Fruit fly (Drosophila melanogaster) whole organism, prepupa: ENCODE data around the gene CG33795.
A peak's percentile ranks its signal among the peaks of the same experiment; 100 is the strongest.

ENCODE experiments used
- CG10631 ChIP-seq: fragments of 200-800 bp; sonication (Bioruptor generic); optimal IDR thresholded peaks from 2 replicates; lab custom pipeline; 2016; ENCODE audit warnings: missing biosample characterization, missing genetic modification characterization
- CG11294 ChIP-seq: fragments of 200-800 bp; sonication (Bioruptor generic); IDR thresholded peaks from 2 replicates; pipeline ENCODE4 v1.3.6; 2022; ENCODE audit warnings: missing biosample characterization, missing genetic modification characterization
- CG11762 ChIP-seq: fragments of 200-800 bp; sonication (Bioruptor generic); optimal IDR thresholded peaks from 3 replicates; lab custom pipeline; 2016; ENCODE audit warnings: missing biosample characterization, missing genetic modification characterization; ENCODE audit not compliant: insufficient read depth
- CG11902 ChIP-seq: fragments of 200-800 bp; sonication (Bioruptor generic); optimal IDR thresholded peaks from 3 replicates; lab custom pipeline; 2016; ENCODE audit warnings: missing biosample characterization, missing genetic modification characterization
- CG15336 ChIP-seq: fragments of 200-800 bp; sonication (Bioruptor generic); IDR thresholded peaks from 2 replicates; pipeline ENCODE4 v1.3.6; 2022; ENCODE audit warnings: missing biosample characterization, missing genetic modification characterization
- CG1621 ChIP-seq: fragments of 200-800 bp; sonication (Bioruptor generic); optimal IDR thresholded peaks from 3 replicates; lab custom pipeline; 2018; ENCODE audit warnings: missing biosample characterization, mild to moderate bottlenecking, missing genetic modification characterization
- CG16779 ChIP-seq: fragments of 200-800 bp; sonication (Bioruptor generic); optimal IDR thresholded peaks from 3 replicates; lab custom pipeline; 2017; ENCODE audit warnings: missing biosample characterization, mild to moderate bottlenecking, missing genetic modification characterization
- CG3032 ChIP-seq: fragments of 200-800 bp; optimal IDR thresholded peaks from 2 replicates; lab custom pipeline; 2019; ENCODE audit warnings: missing biosample characterization, mild to moderate bottlenecking, missing genetic modification characterization, moderate library complexity
- CG31627 ChIP-seq: fragments of 200-800 bp; sonication (Bioruptor generic); optimal IDR thresholded peaks from 3 replicates; lab custom pipeline; 2016; ENCODE audit warnings: missing biosample characterization, missing genetic modification characterization
- CG34406 ChIP-seq: fragments of 200-800 bp; sonication (Bioruptor generic); optimal IDR thresholded peaks from 3 replicates; lab custom pipeline; 2016; ENCODE audit warnings: missing biosample characterization, missing genetic modification characterization
- CG6163 ChIP-seq: fragments of 200-800 bp; sonication (Bioruptor generic); IDR thresholded peaks from 3 replicates; pipeline ENCODE4 v1.3.6; 2022; ENCODE audit warnings: missing biosample characterization, missing genetic modification characterization
- CG6276 ChIP-seq: fragments of 200-800 bp; sonication (Bioruptor generic); optimal IDR thresholded peaks from 2 replicates; lab custom pipeline; 2017; ENCODE audit warnings: missing biosample characterization, mild to moderate bottlenecking, missing genetic modification characterization
- CG6792 ChIP-seq: fragments of 200-800 bp; sonication (Bioruptor generic); optimal IDR thresholded peaks from 3 replicates; lab custom pipeline; 2016; ENCODE audit warnings: missing biosample characterization, missing genetic modification characterization
- CG6808 ChIP-seq: fragments of 200-800 bp; sonication (Bioruptor generic); optimal IDR thresholded peaks from 3 replicates; lab custom pipeline; 2017; ENCODE audit warnings: missing biosample characterization, missing genetic modification characterization, mild to moderate bottlenecking, moderate library complexity, missing genetic modification reagents
- CG6854 ChIP-seq: fragments of 200-800 bp; sonication (Bioruptor generic); optimal IDR thresholded peaks from 2 replicates; lab custom pipeline; 2017; ENCODE audit warnings: missing biosample characterization, mild to moderate bottlenecking, missing genetic modification characterization
- CG7368 ChIP-seq: fragments of 200-800 bp; sonication (Bioruptor generic); optimal IDR thresholded peaks from 3 replicates; lab custom pipeline; 2016; ENCODE audit warnings: missing biosample characterization, missing genetic modification characterization
- CG8119 ChIP-seq: fragments of 200-800 bp; sonication (Bioruptor generic); IDR thresholded peaks from 3 replicates; pipeline ENCODE4 v1.3.6; 2022; ENCODE audit warnings: missing biosample characterization, missing genetic modification characterization
- CG8319 ChIP-seq: fragments of 200-800 bp; sonication (Bioruptor generic); optimal IDR thresholded peaks from 3 replicates; lab custom pipeline; 2016; ENCODE audit warnings: missing biosample characterization, missing genetic modification characterization
- CG8632 ChIP-seq: fragments of 200-800 bp; sonication (Bioruptor generic); optimal IDR thresholded peaks from 3 replicates; lab custom pipeline; 2016; ENCODE audit warnings: missing biosample characterization, missing genetic modification characterization
- Eip75B ChIP-seq: fragments of 200-800 bp; sonication (Bioruptor generic); optimal IDR thresholded peaks from 3 replicates; lab custom pipeline; 2016; ENCODE audit warnings: missing biosample characterization, missing genetic modification characterization
- Eip78C ChIP-seq: fragments of 200-800 bp; sonication (Bioruptor generic); peaks from one replicate; lab custom pipeline; 2016; ENCODE audit warnings: missing biosample characterization, missing genetic modification characterization
- Eip93F ChIP-seq: fragments of 200-800 bp; sonication (Bioruptor generic); optimal IDR thresholded peaks from 2 replicates; lab custom pipeline; 2016; ENCODE audit warnings: missing biosample characterization, mild to moderate bottlenecking, missing genetic modification characterization
- Ets21C ChIP-seq: fragments of 200-800 bp; sonication (Bioruptor generic); optimal IDR thresholded peaks from 3 replicates; lab custom pipeline; 2016; ENCODE audit warnings: missing biosample characterization, missing genetic modification characterization
- Ets96B ChIP-seq: fragments of 200-800 bp; optimal IDR thresholded peaks from 2 replicates; lab custom pipeline; 2019; ENCODE audit warnings: missing biosample characterization, mild to moderate bottlenecking, missing genetic modification characterization, moderate library complexity
- Hr38 ChIP-seq: sonication (Bioruptor generic); optimal IDR thresholded peaks from 2 replicates; lab custom pipeline; 2016; ENCODE audit warnings: missing biosample characterization, missing genetic modification characterization
- Hr39 ChIP-seq: fragments of 200-800 bp; sonication (Bioruptor generic); optimal IDR thresholded peaks from 2 replicates; lab custom pipeline; 2016; ENCODE audit warnings: missing biosample characterization, missing genetic modification characterization
- Hr4 ChIP-seq: fragments of 200-800 bp; sonication (Bioruptor generic); optimal IDR thresholded peaks from 3 replicates; lab custom pipeline; 2016; ENCODE audit warnings: missing biosample characterization, missing genetic modification characterization
- Lpt ChIP-seq: fragments of 200-800 bp; sonication (Bioruptor generic); optimal IDR thresholded peaks from 3 replicates; lab custom pipeline; 2016; ENCODE audit warnings: missing biosample characterization, missing genetic modification characterization
- Met ChIP-seq: fragments of 200-800 bp; sonication (Bioruptor generic); optimal IDR thresholded peaks from 3 replicates; lab custom pipeline; 2016; ENCODE audit warnings: missing biosample characterization, missing genetic modification characterization
- OdsH ChIP-seq: fragments of 200-800 bp; sonication (Bioruptor generic); optimal IDR thresholded peaks from 3 replicates; lab custom pipeline; 2016; ENCODE audit warnings: missing biosample characterization, missing genetic modification characterization
- Smox ChIP-seq: fragments of 200-800 bp; sonication (Bioruptor generic); optimal IDR thresholded peaks from 3 replicates; lab custom pipeline; 2016; ENCODE audit warnings: missing biosample characterization, missing genetic modification characterization
- Sox102F ChIP-seq: fragments of 200-800 bp; sonication (Bioruptor generic); optimal IDR thresholded peaks from 2 replicates; lab custom pipeline; 2016; ENCODE audit warnings: missing biosample characterization, mild to moderate bottlenecking, missing genetic modification characterization
- Sox15 ChIP-seq: fragments of 200-800 bp; sonication (Bioruptor generic); optimal IDR thresholded peaks from 3 replicates; lab custom pipeline; 2016; ENCODE audit warnings: missing biosample characterization, missing genetic modification characterization
- achi ChIP-seq: fragments of 200-800 bp; sonication (Bioruptor generic); optimal IDR thresholded peaks from 3 replicates; lab custom pipeline; 2016; ENCODE audit warnings: missing biosample characterization, missing genetic modification characterization
- acj6 ChIP-seq: fragments of 200-800 bp; sonication (Bioruptor generic); optimal IDR thresholded peaks from 3 replicates; lab custom pipeline; 2016; ENCODE audit warnings: missing biosample characterization, missing genetic modification characterization
- cyc ChIP-seq: fragments of 200-800 bp; sonication (Bioruptor generic); optimal IDR thresholded peaks from 3 replicates; lab custom pipeline; 2016; ENCODE audit warnings: missing biosample characterization, missing genetic modification characterization
- dac ChIP-seq: fragments of 200-800 bp; sonication (Bioruptor generic); optimal IDR thresholded peaks from 2 replicates; lab custom pipeline; 2017; ENCODE audit warnings: missing biosample characterization, mild to moderate bottlenecking, missing genetic modification characterization
- dsx ChIP-seq: fragments of 200-800 bp; optimal IDR thresholded peaks from 3 replicates; lab custom pipeline; 2019; ENCODE audit warnings: missing biosample characterization, mild to moderate bottlenecking, missing genetic modification characterization, moderate library complexity; ENCODE audit not compliant: poor library complexity, severe bottlenecking
- eg ChIP-seq: fragments of 200-800 bp; sonication (Bioruptor generic); IDR thresholded peaks from 3 replicates; pipeline ENCODE4 v1.3.6; 2022; ENCODE audit warnings: missing biosample characterization, missing genetic modification characterization
- esn ChIP-seq: fragments of 200-800 bp; sonication (Bioruptor generic); optimal IDR thresholded peaks from 2 replicates; lab custom pipeline; 2016; ENCODE audit warnings: missing biosample characterization, mild to moderate bottlenecking, missing genetic modification characterization, moderate library complexity
- fd85E ChIP-seq: fragments of 200-800 bp; sonication (Bioruptor generic); optimal IDR thresholded peaks from 3 replicates; lab custom pipeline; 2016; ENCODE audit warnings: missing biosample characterization, missing genetic modification characterization
- net ChIP-seq: fragments of 200-800 bp; sonication (Bioruptor generic); optimal IDR thresholded peaks from 3 replicates; lab custom pipeline; 2016; ENCODE audit warnings: missing biosample characterization, missing genetic modification characterization
- spab ChIP-seq: fragments of 200-800 bp; sonication (Bioruptor generic); optimal IDR thresholded peaks from 2 replicates; lab custom pipeline; 2017; ENCODE audit warnings: missing biosample characterization, mild to moderate bottlenecking, missing genetic modification characterization, missing genetic modification reagents
- svp ChIP-seq: fragments of 200-800 bp; sonication (Bioruptor generic); peaks from one replicate; lab custom pipeline; 2016; ENCODE audit warnings: missing biosample characterization, missing genetic modification characterization
- topi ChIP-seq: fragments of 200-800 bp; sonication (Bioruptor generic); optimal IDR thresholded peaks from 3 replicates; lab custom pipeline; 2016; ENCODE audit warnings: missing biosample characterization, missing genetic modification characterization
- vri ChIP-seq: fragments of 200-800 bp; sonication (Bioruptor generic); optimal IDR thresholded peaks from 3 replicates; lab custom pipeline; 2016; ENCODE audit warnings: missing biosample characterization, mild to moderate bottlenecking, missing genetic modification characterization

CG33795 gene

DNA sequence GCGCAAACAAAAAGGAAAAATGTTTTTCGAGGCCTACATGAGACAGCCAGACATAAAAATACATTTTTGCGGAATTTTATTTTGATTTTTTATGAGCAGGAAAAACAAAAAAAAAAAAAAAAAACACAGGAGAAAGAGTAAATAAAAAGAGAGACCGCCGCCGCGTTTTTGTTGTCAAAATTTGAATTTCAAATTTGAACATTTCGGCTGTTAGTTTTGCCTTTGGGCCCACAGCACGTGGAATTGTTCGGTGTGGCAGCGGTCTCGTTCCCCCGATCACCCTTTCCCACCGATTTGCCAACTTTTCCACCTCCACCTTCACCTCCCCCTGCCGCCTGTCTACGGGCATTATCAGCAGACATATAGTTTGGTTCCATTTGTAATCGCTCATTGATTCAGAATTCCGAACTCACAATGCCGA lies 14.4 kb downstream of the CG33795 start:
- TF ChIP-seq CG1621 (tag; lab: Kevin White, UChicago) (no peak), vri (GFP tag; lab: Kevin White, UChicago) (no peak), CG6854 (GFP tag; lab: Kevin White, UChicago) (no peak), Hr4 (GFP tag; lab: Kevin White, UChicago) (no peak), CG8119 (GFP tag; lab: Robert Waterston, UW) (peak; percentile 51; the same call in 2 of the 3 replicates), CG6276 (GFP tag; lab: Kevin White, UChicago) (peak; percentile 42), acj6 (GFP tag; lab: Kevin White, UChicago) (no peak), Eip93F (no peak), CG15336 (GFP tag; lab: Robert Waterston, UW) (peak; percentile 48), CG11294 (GFP tag; lab: Robert Waterston, UW) (no peak), eg (peak; percentile 67; the same call in 2 of the 3 replicates)
- TF ChIP-seq, all 60 proteins: peak for 4

DNA sequence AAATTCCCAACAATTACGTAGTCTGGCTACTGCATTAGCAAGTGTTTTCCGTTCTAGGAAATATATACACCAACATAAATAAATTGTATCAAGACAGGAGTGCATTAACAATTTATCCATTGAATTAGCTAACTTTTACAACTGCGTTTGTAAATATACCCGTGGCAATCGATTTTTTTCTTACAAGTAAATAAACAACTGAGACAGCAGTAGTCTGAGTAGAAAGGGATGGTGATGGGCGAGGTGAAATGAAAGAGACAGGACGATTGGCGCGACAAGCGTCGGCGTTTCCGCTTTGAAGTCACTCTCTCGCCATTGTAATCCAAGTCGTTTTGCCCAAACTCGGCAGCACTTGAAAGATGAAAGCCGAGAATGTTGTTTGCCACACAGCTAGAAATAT lies 15.6 kb downstream of the CG33795 start:
- no peak for TF ChIP-seq Ets96B (tag; lab: Kevin White, UChicago)
- TF ChIP-seq svp, result peak; percentile 38
- TF ChIP-seq Eip78C (GFP tag; lab: Kevin White, UChicago), result peak; percentile 28

DNA sequence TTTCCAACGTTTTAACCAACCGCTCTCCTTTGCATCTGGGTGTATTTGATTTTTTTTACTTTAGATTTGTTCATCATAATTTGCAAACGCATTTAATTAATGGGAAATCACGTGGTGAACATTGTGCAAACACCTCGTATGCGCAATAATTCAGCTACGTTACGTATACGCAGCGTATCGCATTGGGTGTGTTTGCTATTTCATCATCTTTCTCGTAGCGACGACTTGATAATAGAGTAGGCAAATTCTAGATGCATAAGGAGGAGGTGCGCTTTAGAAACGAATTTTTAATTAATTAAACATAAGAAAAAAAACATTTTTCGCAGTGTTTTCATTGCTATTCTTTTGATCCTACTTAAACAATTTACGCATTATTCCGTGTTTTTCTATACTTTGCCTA lies 17.5 kb downstream of the CG33795 start:
- TF ChIP-seq CG11902 (GFP tag; lab: Kevin White, UChicago), result no peak
- TF ChIP-seq Ets21C (GFP tag; lab: Kevin White, UChicago), result no peak
- no peak for TF ChIP-seq Eip75B (GFP tag; lab: Kevin White, UChicago)
- no peak for TF ChIP-seq Ets96B (tag; lab: Kevin White, UChicago)
- TF ChIP-seq CG7368 (GFP tag; lab: Kevin White, UChicago), result no peak
- no peak for TF ChIP-seq acj6 (GFP tag; lab: Kevin White, UChicago)
- TF ChIP-seq CG11762, result no peak
- TF ChIP-seq CG6808, result no peak
- no peak for TF ChIP-seq topi (GFP tag; lab: Kevin White, UChicago)
- TF ChIP-seq Sox15 (GFP tag; lab: Kevin White, UChicago), result no peak
- no peak for TF ChIP-seq dac
- no peak for TF ChIP-seq CG6276 (GFP tag; lab: Kevin White, UChicago)
- TF ChIP-seq dsx, result no peak
- no peak for TF ChIP-seq CG8632
- no peak for TF ChIP-seq Hr38 (GFP tag; lab: Kevin White, UChicago)
- peak; percentile 47 for TF ChIP-seq vri (GFP tag; lab: Kevin White, UChicago)
- no peak for TF ChIP-seq CG34406 (GFP tag; lab: Kevin White, UChicago)
- peak; percentile 18 for TF ChIP-seq Met (GFP tag; lab: Kevin White, UChicago)
- no peak for TF ChIP-seq esn (GFP tag; lab: Kevin White, UChicago)
- no peak for TF ChIP-seq Sox102F (GFP tag; lab: Kevin White, UChicago)
- peak; percentile 62 for TF ChIP-seq Eip78C (GFP tag; lab: Kevin White, UChicago)
- no peak for TF ChIP-seq CG8319
- no peak for TF ChIP-seq Lpt (GFP tag; lab: Kevin White, UChicago)

DNA sequence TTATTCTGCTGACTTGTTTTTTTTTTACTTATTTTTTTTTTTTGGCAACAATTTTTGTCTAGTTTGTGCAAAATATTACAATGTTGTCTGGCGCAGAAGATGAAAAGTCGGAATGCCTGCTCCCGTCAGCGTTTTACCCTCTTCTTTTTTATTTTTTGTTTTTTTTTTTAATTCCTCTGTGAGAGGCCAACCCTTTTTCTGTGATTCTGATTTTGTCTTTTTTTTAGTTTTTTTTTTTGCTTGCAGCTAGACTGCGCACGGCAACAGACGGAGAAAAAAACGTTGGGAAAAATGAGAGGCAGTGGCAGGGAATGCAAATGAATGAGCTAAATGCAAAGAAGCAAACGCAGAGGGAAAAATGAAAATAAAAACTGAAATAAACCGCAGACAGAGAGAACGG lies 18.1 kb downstream of the CG33795 start:
- peak; percentile 34 for TF ChIP-seq dsx
- peak; percentile 79; the same call in 2 of the 3 replicates for TF ChIP-seq CG6163 (GFP tag; lab: Robert Waterston, UW)
- TF ChIP-seq CG11294 (GFP tag; lab: Robert Waterston, UW), result no peak
- peak; percentile 44; the same call in 1 of the 2 replicates for TF ChIP-seq CG15336 (GFP tag; lab: Robert Waterston, UW)
- TF ChIP-seq CG6792 (GFP tag; lab: Kevin White, UChicago), result no peak
- no peak for TF ChIP-seq Sox102F (GFP tag; lab: Kevin White, UChicago)
- TF ChIP-seq acj6 (GFP tag; lab: Kevin White, UChicago), result no peak
- TF ChIP-seq CG16779 (tag; lab: Kevin White, UChicago), result peak; percentile 19
- no peak for TF ChIP-seq Smox (GFP tag; lab: Kevin White, UChicago)
- TF ChIP-seq achi, result no peak
- TF ChIP-seq cyc (GFP tag; lab: Kevin White, UChicago), result no peak
- TF ChIP-seq net (GFP tag; lab: Kevin White, UChicago), result no peak
- TF ChIP-seq CG31627 (GFP tag; lab: Kevin White, UChicago), result no peak
- TF ChIP-seq spab (GFP tag; lab: Kevin White, UChicago), result peak; percentile 17
- no peak for TF ChIP-seq CG7368 (GFP tag; lab: Kevin White, UChicago)
- no peak for TF ChIP-seq Ets21C (GFP tag; lab: Kevin White, UChicago)
- TF ChIP-seq topi (GFP tag; lab: Kevin White, UChicago), result no peak
- TF ChIP-seq Met (GFP tag; lab: Kevin White, UChicago), result no peak
- TF ChIP-seq CG6854 (GFP tag; lab: Kevin White, UChicago), result no peak
- TF ChIP-seq svp, result peak; percentile 45
- no peak for TF ChIP-seq CG10631 (GFP tag; lab: Kevin White, UChicago)
- TF ChIP-seq Eip75B (GFP tag; lab: Kevin White, UChicago), result no peak
- no peak for TF ChIP-seq fd85E (GFP tag; lab: Kevin White, UChicago)
- no peak for TF ChIP-seq CG3032 (tag; lab: Kevin White, UChicago)
- peak; percentile 13 for TF ChIP-seq OdsH
- TF ChIP-seq esn (GFP tag; lab: Kevin White, UChicago), result no peak
- TF ChIP-seq Hr39, result no peak
